Fruit fly (Drosophila melanogaster): Measurements from ENCODE around the gene Ret.

The Ret gene

dm6 chr2L:21158554-21158953 is 40.0 kb downstream of the Ret start, which contains the start of the genes Coq3 and Pld3 (continued):
- peak; percentile 89 for TF ChIP-seq dsf (GFP tag; optimal IDR thresholded peaks at IDR 0.05; ENCODE audit: borderline replicate concordance)
- no peak for TF ChIP-seq usp (GFP tag; optimal IDR thresholded peaks at IDR 0.05)
- TF ChIP-seq ey (GFP tag; optimal IDR thresholded peaks at IDR 0.05), result peak; percentile 94
- TF ChIP-seq brk (GFP tag; optimal IDR thresholded peaks at IDR 0.05), result no peak
- TF ChIP-seq tai (GFP tag; optimal IDR thresholded peaks at IDR 0.05), result no peak
- TF ChIP-seq rgr (GFP tag; optimal IDR thresholded peaks at IDR 0.05), result peak; percentile 97
- TF ChIP-seq fru (GFP tag; optimal IDR thresholded peaks at IDR 0.05), result peak; percentile 94
- TF ChIP-seq N (GFP tag; optimal IDR thresholded peaks at IDR 0.05), result no peak
- TF ChIP-seq Hr78 (GFP tag; optimal IDR thresholded peaks at IDR 0.05), result no peak
- no peak for TF ChIP-seq Rel (GFP tag; optimal IDR thresholded peaks at IDR 0.05)
- TF ChIP-seq Rel (tag; optimal IDR thresholded peaks at IDR 0.05), result peak; percentile 83
- no peak for TF ChIP-seq Vsx2 (GFP tag; optimal IDR thresholded peaks at IDR 0.05; ENCODE audit: partially characterized antibody)

dm6 chr2L:21156156-21157040 is 42.2 kb downstream of the Ret start, which contains the start of the genes Mpp6 and E2f2:
TSS of gene Mpp6 (plus strand) at chr2L:21156288.
TSS of gene E2f2 (minus strand) at chr2L:21156749.
- TF ChIP-seq woc (GFP tag; optimal IDR thresholded peaks at IDR 0.05), result peak; percentile 50
- no peak for TF ChIP-seq br (GFP tag; optimal IDR thresholded peaks at IDR 0.05)
- peak; percentile 76 for TF ChIP-seq Myc (optimal IDR thresholded peaks at IDR 0.05)
- TF ChIP-seq rgr (GFP tag; optimal IDR thresholded peaks at IDR 0.05), result peak; percentile 59
- peak; percentile 61 for TF ChIP-seq Jra (GFP tag; optimal IDR thresholded peaks at IDR 0.05)
- TF ChIP-seq brk (GFP tag; optimal IDR thresholded peaks at IDR 0.05), result no peak
- peak; percentile 32 for TF ChIP-seq OdsH (GFP tag; optimal IDR thresholded peaks at IDR 0.05)
- TF ChIP-seq Vsx2 (GFP tag; optimal IDR thresholded peaks at IDR 0.05; ENCODE audit: partially characterized antibody), result no peak
- no peak for TF ChIP-seq N (GFP tag; optimal IDR thresholded peaks at IDR 0.05)
- peak; percentile 77 for TF ChIP-seq Hnf4 (GFP tag; optimal IDR thresholded peaks at IDR 0.05)
- TF ChIP-seq ey (GFP tag; optimal IDR thresholded peaks at IDR 0.05), result peak; percentile 19
- peak in 1 of 2 experiments; percentile 33 for TF ChIP-seq foxo (GFP tag; optimal IDR thresholded peaks at IDR 0.05)
- peak; percentile 92 for TF ChIP-seq psq (GFP tag; optimal IDR thresholded peaks at IDR 0.05)
- TF ChIP-seq jim (GFP tag; optimal IDR thresholded peaks at IDR 0.05), result no peak
- TF ChIP-seq dl (GFP tag; optimal IDR thresholded peaks at IDR 0.05; ENCODE audit: insufficient read depth in 1 of 2, partially characterized antibody in 2 of 2), result no peak
- no peak for TF ChIP-seq tai (GFP tag; optimal IDR thresholded peaks at IDR 0.05)
- TF ChIP-seq h (GFP tag; optimal IDR thresholded peaks at IDR 0.05), result no peak
- TF ChIP-seq lola (GFP tag; optimal IDR thresholded peaks at IDR 0.05), result no peak
- peak; percentile 16 for TF ChIP-seq dmrt93B (GFP tag; optimal IDR thresholded peaks at IDR 0.05)
- no peak for TF ChIP-seq Hr78 (GFP tag; optimal IDR thresholded peaks at IDR 0.05)
- no peak for TF ChIP-seq Rel (GFP tag; optimal IDR thresholded peaks at IDR 0.05)
- TF ChIP-seq Rel (tag; optimal IDR thresholded peaks at IDR 0.05), result peak; percentile 13
- peak; percentile 24 for TF ChIP-seq CG9705 (GFP tag; optimal IDR thresholded peaks at IDR 0.05)
- TF ChIP-seq CG32264 (GFP tag; optimal IDR thresholded peaks at IDR 0.05), result no peak
- TF ChIP-seq GATAd (GFP tag; optimal IDR thresholded peaks at IDR 0.05), result no peak
- TF ChIP-seq sage (GFP tag; optimal IDR thresholded peaks at IDR 0.05), result no peak
- TF ChIP-seq Sp1 (GFP tag; optimal IDR thresholded peaks at IDR 0.05), result peak; percentile 6
- no peak for TF ChIP-seq Dfd (GFP tag; optimal IDR thresholded peaks at IDR 0.05)
- peak; percentile 74 for TF ChIP-seq Hr83 (GFP tag; optimal IDR thresholded peaks at IDR 0.05; ENCODE audit: poor library complexity, severe bottlenecking)
- TF ChIP-seq HLH106 (tag; optimal IDR thresholded peaks at IDR 0.05), result peak; percentile 45
- no peak for TF ChIP-seq sv (GFP tag; optimal IDR thresholded peaks at IDR 0.05)
- no peak for TF ChIP-seq fru (GFP tag; optimal IDR thresholded peaks at IDR 0.05)

dm6 chr2L:21153844-21154243 is 44.7 kb downstream of the Ret start:
- TF ChIP-seq h (GFP tag; optimal IDR thresholded peaks at IDR 0.05), result no peak
- TF ChIP-seq Rel (GFP tag; optimal IDR thresholded peaks at IDR 0.05), result no peak
- TF ChIP-seq Rel (tag; optimal IDR thresholded peaks at IDR 0.05), result peak; percentile 62
- peak; percentile 55 for TF ChIP-seq brk (GFP tag; optimal IDR thresholded peaks at IDR 0.05)
